Fruit fly (Drosophila melanogaster) whole organism, pupa: ENCODE data around the gene Vsp37A.

Experiments used
- CG13204 ChIP-seq: fragments of 200-800 bp; sonication (Bioruptor generic); optimal IDR thresholded peaks from 2 replicates; lab custom pipeline; 2018; ENCODE audit warnings: missing biosample characterization, mild to moderate bottlenecking, missing genetic modification characterization, moderate library complexity
- CG14655 ChIP-seq: fragments of 200-800 bp; sonication (Bioruptor generic); optimal IDR thresholded peaks from 3 replicates; lab custom pipeline; 2017; ENCODE audit warnings: mild to moderate bottlenecking, missing biosample characterization, missing genetic modification reagents, missing genetic modification characterization
- CG15710 ChIP-seq: fragments of 200-800 bp; sonication (Bioruptor generic); optimal IDR thresholded peaks from 2 replicates; lab custom pipeline; 2018; ENCODE audit warnings: missing biosample characterization, mild to moderate bottlenecking, missing genetic modification characterization, moderate library complexity
- CG17806 ChIP-seq: fragments of 200-800 bp; sonication (Bioruptor generic); optimal IDR thresholded peaks from 2 replicates; lab custom pipeline; 2018; ENCODE audit warnings: missing biosample characterization, mild to moderate bottlenecking, missing genetic modification characterization, moderate library complexity
- CG4496 ChIP-seq: fragments of 200-800 bp; sonication (Bioruptor generic); IDR thresholded peaks from 3 replicates; pipeline ENCODE4 v1.3.6; 2022; ENCODE audit warnings: missing biosample characterization, missing genetic modification characterization
- CG8159 ChIP-seq: fragments of 200-800 bp; sonication (Bioruptor generic); optimal IDR thresholded peaks from 3 replicates; lab custom pipeline; 2018; ENCODE audit warnings: missing biosample characterization, mild to moderate bottlenecking, missing genetic modification characterization, moderate library complexity
- CG8301 ChIP-seq: fragments of 200-800 bp; sonication (Bioruptor generic); optimal IDR thresholded peaks from 2 replicates; lab custom pipeline; 2018; ENCODE audit warnings: missing biosample characterization, mild to moderate bottlenecking, missing genetic modification characterization
- EcR ChIP-seq: fragments of 200-800 bp; sonication (Bioruptor generic); optimal IDR thresholded peaks from 3 replicates; lab custom pipeline; 2019; ENCODE audit warnings: missing biosample characterization, missing genetic modification characterization, mild to moderate bottlenecking, moderate library complexity, missing genetic modification reagents
- Ets98B ChIP-seq: fragments of 200-800 bp; sonication (Bioruptor generic); IDR thresholded peaks from 2 replicates; pipeline ENCODE4 v1.3.6; 2022; ENCODE audit warnings: missing biosample characterization, missing genetic modification characterization
- Pif1A ChIP-seq: fragments of 200-800 bp; sonication (Bioruptor generic); optimal IDR thresholded peaks from 3 replicates; lab custom pipeline; 2016; ENCODE audit warnings: missing biosample characterization, missing genetic modification characterization
- Pif1B ChIP-seq: fragments of 200-800 bp; sonication (Bioruptor generic); optimal IDR thresholded peaks from 3 replicates; lab custom pipeline; 2016; ENCODE audit warnings: missing biosample characterization, missing genetic modification characterization
- Snoo ChIP-seq: fragments of 200-800 bp; sonication (Bioruptor generic); optimal IDR thresholded peaks from 3 replicates; lab custom pipeline; 2017; ENCODE audit warnings: missing biosample characterization, mild to moderate bottlenecking, missing genetic modification characterization, inconsistent platforms
- fd96Ca ChIP-seq: fragments of 200-800 bp; sonication (Bioruptor generic); IDR thresholded peaks from 3 replicates; pipeline ENCODE4 v1.3.6; 2022; ENCODE audit warnings: missing biosample characterization, missing genetic modification characterization
- gl ChIP-seq: fragments of 200-800 bp; sonication (Bioruptor generic); optimal IDR thresholded peaks from 2 replicates; lab custom pipeline; 2018; ENCODE audit warnings: missing biosample characterization, mild to moderate bottlenecking, missing genetic modification characterization

dm6 chrX:636606-637530 is 15.5 kb downstream of the Vsp37A start:
- TF ChIP-seq gl (no peak), CG8159 (tag; lab: Kevin White, UChicago) (no peak), CG8301 (tag; lab: Kevin White, UChicago) (no peak), Ets98B (GFP tag; lab: Robert Waterston, UW) (peak; percentile 39; the same call in 1 of the 2 replicates), EcR (GFP tag; lab: Kevin White, UChicago) (no peak), CG17806 (tag; lab: Kevin White, UChicago) (no peak), CG14655 (no peak), Pif1A (GFP tag; lab: Kevin White, UChicago) (no peak), fd96Ca (GFP tag; lab: Robert Waterston, UW) (no peak), CG4496 (GFP tag; lab: Robert Waterston, UW) (no peak), CG13204 (GFP tag; lab: Kevin White, UChicago) (no peak), CG15710 (no peak), Snoo (tag; lab: Kevin White, UChicago) (no peak), Pif1B (GFP tag; lab: Kevin White, UChicago) (no peak)
